Worm (Caenorhabditis elegans) whole organism, young adult: ENCODE data around the gene saeg-1.

Source experiments
- B0019.2 ChIP-seq: fragments of 200-800 bp; sonication (Bioruptor generic); conservative IDR thresholded peaks from 2 replicates; pipeline ENCODE4 v1.3.6; 2022; ENCODE audit warnings: missing genetic modification reagents, missing genetic modification characterization, missing compliant biosample characterization
- B0261.1 ChIP-seq: sonication (generic microtip); optimal IDR thresholded peaks from 2 replicates; lab custom pipeline; 2016; ENCODE audit warnings: mild to moderate bottlenecking, missing genetic modification characterization, moderate library complexity, missing compliant biosample characterization
- B0336.3 ChIP-seq: fragments of 200-800 bp; sonication (Bioruptor generic); IDR thresholded peaks from 2 replicates; pipeline ENCODE4 v1.3.6; 2022; ENCODE audit warnings: missing genetic modification characterization, missing compliant biosample characterization
- D2030.7 ChIP-seq: fragments of 200-800 bp; sonication (Bioruptor generic); IDR thresholded peaks from 2 replicates; pipeline ENCODE4 v1.3.6; 2022; ENCODE audit warnings: missing genetic modification reagents, missing genetic modification characterization, missing compliant biosample characterization
- F33H1.4 ChIP-seq: fragments of 200-800 bp; sonication (Bioruptor generic); IDR thresholded peaks from 2 replicates; pipeline ENCODE4 v1.3.6; 2022; ENCODE audit warnings: missing genetic modification reagents, missing genetic modification characterization, missing compliant biosample characterization
- F52B5.7 ChIP-seq: sonication (generic microtip); optimal IDR thresholded peaks from 2 replicates; lab custom pipeline; 2016; ENCODE audit warnings: mild to moderate bottlenecking, missing genetic modification characterization, missing compliant biosample characterization
- F57C9.4 ChIP-seq: sonication (generic microtip); optimal IDR thresholded peaks from 2 replicates; lab custom pipeline; 2017; ENCODE audit warnings: mild to moderate bottlenecking, missing genetic modification characterization, missing compliant biosample characterization
- K11D2.4 ChIP-seq: fragments of 200-800 bp; sonication (Bioruptor generic); IDR thresholded peaks from 2 replicates; pipeline ENCODE4 v1.3.6; 2022; ENCODE audit warnings: missing genetic modification reagents, missing genetic modification characterization, missing compliant biosample characterization
- K12H6.12 ChIP-seq: fragments of 200-800 bp; sonication (Bioruptor generic); optimal IDR thresholded peaks from 2 replicates; lab custom pipeline; 2018; ENCODE audit warnings: mild to moderate bottlenecking, missing genetic modification characterization, missing compliant biosample characterization
- T07F8.4 ChIP-seq: sonication (generic microtip); optimal IDR thresholded peaks from 2 replicates; lab custom pipeline; 2016; ENCODE audit warnings: mild to moderate bottlenecking, missing genetic modification characterization, moderate library complexity, missing compliant biosample characterization
- T26A5.8 ChIP-seq: sonication (generic microtip); optimal IDR thresholded peaks from 2 replicates; lab custom pipeline; 2016; ENCODE audit warnings: missing genetic modification characterization, missing compliant biosample characterization
- Y53F4B.3 ChIP-seq: fragments of 200-800 bp; sonication (Bioruptor generic); IDR thresholded peaks from 2 replicates; pipeline ENCODE4 v1.3.6; 2022; ENCODE audit warnings: missing genetic modification reagents, missing genetic modification characterization, missing compliant biosample characterization
- Y53G8AR.9 ChIP-seq: fragments of 200-800 bp; sonication (Bioruptor generic); conservative IDR thresholded peaks from 2 replicates; pipeline ENCODE4 v1.3.6; 2022; ENCODE audit warnings: missing genetic modification reagents, missing genetic modification characterization, missing compliant biosample characterization
- Y79H2A.3 ChIP-seq: fragments of 200-800 bp; sonication (Bioruptor generic); conservative IDR thresholded peaks from 2 replicates; pipeline ENCODE4 v1.3.6; 2022; ENCODE audit warnings: missing genetic modification reagents, missing genetic modification characterization, missing compliant biosample characterization
- akir-1 ChIP-seq: fragments of 200-800 bp; sonication (Bioruptor generic); optimal IDR thresholded peaks from 2 replicates; lab custom pipeline; 2018; ENCODE audit warnings: mild to moderate bottlenecking, missing genetic modification characterization, moderate library complexity, missing compliant biosample characterization
- aptf-2 ChIP-seq: fragments of 200-800 bp; sonication (Bioruptor generic); conservative IDR thresholded peaks from 2 replicates; pipeline ENCODE4 v1.3.6; 2022; ENCODE audit warnings: missing genetic modification reagents, missing genetic modification characterization, missing compliant biosample characterization
- attf-6 ChIP-seq: fragments of 200-800 bp; sonication (Bioruptor generic); IDR thresholded peaks from 2 replicates; pipeline ENCODE4 v1.3.6; 2022; ENCODE audit warnings: missing genetic modification reagents, missing genetic modification characterization, missing compliant biosample characterization
- bed-1 ChIP-seq: fragments of 200-800 bp; sonication (Bioruptor generic); IDR thresholded peaks from 2 replicates; pipeline ENCODE4 v1.3.6; 2022; ENCODE audit warnings: missing genetic modification reagents, missing genetic modification characterization, missing compliant biosample characterization
- cebp-1 ChIP-seq, 2 experiments: fragments of 200-800 bp in 1 of 2; sonication (Bioruptor generic) in 1 of 2; sonication (generic microtip) in 1 of 2; IDR thresholded peaks in 1 of 2; optimal IDR thresholded peaks in 1 of 2; 2 replicates each; pipeline versions ENCODE4 v1.3.6 to Lab custom; 2017 to 2022; ENCODE audit warnings: missing compliant biosample characterization in 2 of 2, missing genetic modification characterization in 2 of 2, mild to moderate bottlenecking in 1 of 2, missing genetic modification reagents in 1 of 2, moderate library complexity in 1 of 2
- cebp-2 ChIP-seq: fragments of 200-800 bp; sonication (Bioruptor generic); IDR thresholded peaks from 2 replicates; pipeline ENCODE4 v1.3.6; 2022; ENCODE audit warnings: missing genetic modification characterization, missing compliant biosample characterization
- ceh-27 ChIP-seq: fragments of 200-800 bp; sonication (Bioruptor generic); optimal IDR thresholded peaks from 2 replicates; lab custom pipeline; 2018; ENCODE audit warnings: mild to moderate bottlenecking, missing genetic modification characterization, moderate library complexity, missing compliant biosample characterization
- ceh-79 ChIP-seq: sonication (generic microtip); optimal IDR thresholded peaks from 2 replicates; lab custom pipeline; 2017; ENCODE audit warnings: mild to moderate bottlenecking, missing genetic modification characterization, missing compliant biosample characterization
- dpl-1 ChIP-seq: fragments of 150-350 bp; optimal IDR thresholded peaks from 2 replicates; lab custom pipeline; 2014; ENCODE audit warnings: missing biosample characterization, missing genetic modification reagents, missing genetic modification characterization
- egl-44 ChIP-seq: fragments of 200-800 bp; sonication (Bioruptor generic); IDR thresholded peaks from 2 replicates; pipeline ENCODE4 v1.3.6; 2022; ENCODE audit warnings: missing genetic modification reagents, missing genetic modification characterization, missing compliant biosample characterization
- ets-4 ChIP-seq: fragments of 200-800 bp; sonication (Bioruptor generic); optimal IDR thresholded peaks from 2 replicates; lab custom pipeline; 2018; ENCODE audit warnings: mild to moderate bottlenecking, missing genetic modification characterization, missing compliant biosample characterization
- fkh-3 ChIP-seq: sonication (generic microtip); optimal IDR thresholded peaks from 2 replicates; lab custom pipeline; 2016; ENCODE audit warnings: mild to moderate bottlenecking, missing genetic modification characterization, missing compliant biosample characterization
- hlh-12 ChIP-seq: sonication (generic microtip); optimal IDR thresholded peaks from 2 replicates; lab custom pipeline; 2016; ENCODE audit warnings: missing genetic modification characterization, missing compliant biosample characterization
- hlh-26 ChIP-seq: fragments of 200-800 bp; sonication (Bioruptor generic); conservative IDR thresholded peaks from 2 replicates; pipeline ENCODE4 v1.3.6; 2022; ENCODE audit warnings: missing genetic modification reagents, missing genetic modification characterization, missing compliant biosample characterization
- hrde-1 ChIP-seq: sonication (generic microtip); optimal IDR thresholded peaks from 2 replicates; lab custom pipeline; 2016; ENCODE audit warnings: missing genetic modification characterization, mild to moderate bottlenecking, missing compliant biosample characterization, moderate library complexity, missing genotype, missing genetic modification reagents, borderline replicate concordance
- lsl-1 ChIP-seq: fragments of 200-800 bp; sonication (Bioruptor generic); optimal IDR thresholded peaks from 2 replicates; lab custom pipeline; 2018; ENCODE audit warnings: mild to moderate bottlenecking, missing genetic modification characterization, moderate library complexity, missing compliant biosample characterization
- lsy-27 ChIP-seq: sonication (generic microtip); optimal IDR thresholded peaks from 2 replicates; lab custom pipeline; 2017; ENCODE audit warnings: missing genetic modification characterization, mild to moderate bottlenecking, missing compliant biosample characterization, antibody characterized with exemption, missing genotype, borderline replicate concordance; ENCODE audit not compliant: insufficient read depth
- madf-3 ChIP-seq: fragments of 200-800 bp; sonication (Bioruptor generic); IDR thresholded peaks from 2 replicates; pipeline ENCODE4 v1.3.6; 2022; ENCODE audit warnings: missing genetic modification reagents, missing genetic modification characterization, missing compliant biosample characterization
- mcd-1 ChIP-seq: fragments of 200-800 bp; sonication (Bioruptor generic); IDR thresholded peaks from 2 replicates; pipeline ENCODE4 v1.3.6; 2022; ENCODE audit warnings: missing genetic modification reagents, missing genetic modification characterization, missing compliant biosample characterization
- mxl-1 ChIP-seq: sonication (generic microtip); optimal IDR thresholded peaks from 2 replicates; lab custom pipeline; 2016; ENCODE audit warnings: missing genetic modification characterization, missing compliant biosample characterization
- nfyb-1 ChIP-seq: fragments of 200-800 bp; sonication (Bioruptor generic); IDR thresholded peaks from 2 replicates; pipeline ENCODE4 v1.3.6; 2022; ENCODE audit warnings: missing genetic modification reagents, missing genetic modification characterization, missing compliant biosample characterization
- pbrm-1 ChIP-seq: fragments of 200-800 bp; sonication (Bioruptor generic); IDR thresholded peaks from 2 replicates; pipeline ENCODE4 v1.3.6; 2022; ENCODE audit warnings: missing genetic modification reagents, missing genetic modification characterization, missing compliant biosample characterization
- pha-4 ChIP-seq: fragments of 150-350 bp; sonication (generic microtip); optimal IDR thresholded peaks from 2 replicates; lab custom pipeline; 2014; ENCODE audit warnings: missing biosample characterization, missing genetic modification reagents, missing genetic modification characterization
- rpc-1 ChIP-seq, 2 experiments: fragments of 150-350 bp in 1 of 2; sonication (generic microtip) in 1 of 2; optimal IDR thresholded peaks; 2 replicates each; lab custom pipeline; 2014 to 2018; ENCODE audit warnings: missing biosample characterization in 1 of 2, missing genetic modification characterization in 1 of 2, missing genetic modification reagents in 1 of 2, missing genotype in 1 of 2
- sdz-38 ChIP-seq: sonication (generic microtip); optimal IDR thresholded peaks from 2 replicates; lab custom pipeline; 2016; ENCODE audit warnings: missing genotype, missing genetic modification characterization, missing compliant biosample characterization
- snpc-1.3 ChIP-seq: sonication (generic microtip); optimal IDR thresholded peaks from 2 replicates; lab custom pipeline; 2017; ENCODE audit warnings: missing genetic modification characterization, mild to moderate bottlenecking, missing compliant biosample characterization, antibody characterized with exemption, moderate library complexity, missing genotype, missing genetic modification reagents; ENCODE audit not compliant: insufficient read depth
- somi-1 ChIP-seq: fragments of 200-800 bp; sonication (Bioruptor generic); optimal IDR thresholded peaks from 2 replicates; lab custom pipeline; 2018; ENCODE audit warnings: mild to moderate bottlenecking, missing genetic modification characterization, missing compliant biosample characterization
- sptf-2 ChIP-seq: fragments of 200-800 bp; sonication (Bioruptor generic); optimal IDR thresholded peaks from 2 replicates; lab custom pipeline; 2018; ENCODE audit warnings: mild to moderate bottlenecking, missing genetic modification characterization, missing compliant biosample characterization
- tlf-1 ChIP-seq: fragments of 200-800 bp; sonication (Bioruptor generic); optimal IDR thresholded peaks from 2 replicates; lab custom pipeline; 2018; ENCODE audit warnings: mild to moderate bottlenecking, missing genetic modification characterization, missing compliant biosample characterization
- unc-130 ChIP-seq: sonication (generic microtip); optimal IDR thresholded peaks from 2 replicates; lab custom pipeline; 2016; ENCODE audit warnings: missing genetic modification reagents, missing genetic modification characterization, missing compliant biosample characterization
- unc-62 ChIP-seq: fragments of 150-350 bp; optimal IDR thresholded peaks from 2 replicates; lab custom pipeline; 2014; ENCODE audit warnings: missing biosample characterization, missing genetic modification reagents, missing genetic modification characterization
- zfh-2 ChIP-seq: fragments of 200-800 bp; sonication (Bioruptor generic); conservative IDR thresholded peaks from 2 replicates; pipeline ENCODE4 v1.3.6; 2022; ENCODE audit warnings: missing genetic modification reagents, missing genetic modification characterization, missing compliant biosample characterization
- ztf-22 ChIP-seq: fragments of 200-800 bp; sonication (Bioruptor generic); optimal IDR thresholded peaks from 2 replicates; lab custom pipeline; 2018; ENCODE audit warnings: mild to moderate bottlenecking, missing genetic modification characterization, moderate library complexity, missing compliant biosample characterization

Gene saeg-1

DNA sequence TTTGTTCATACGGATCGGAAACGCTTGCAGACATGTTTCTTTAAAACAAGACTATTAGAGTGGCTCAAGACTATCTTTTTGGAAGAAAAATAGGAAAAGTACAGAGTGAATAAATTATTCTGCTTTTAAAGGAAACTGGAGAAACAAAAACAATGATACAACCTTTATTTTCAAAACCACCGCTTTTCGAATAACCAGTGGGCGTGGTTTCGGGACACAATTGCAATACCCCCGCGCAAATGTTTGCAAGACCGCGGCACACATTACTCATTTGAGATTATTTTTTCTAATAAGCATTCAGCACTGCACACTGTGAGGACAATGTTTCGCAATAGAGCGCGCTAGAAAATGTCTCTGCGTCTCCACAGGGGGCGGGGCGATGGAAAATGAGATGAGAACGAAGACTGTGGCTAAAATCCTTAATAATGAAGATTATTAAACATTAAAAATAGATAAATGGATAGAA lies 57.6 kb downstream of the saeg-1 start, which contains the start of gene plrg-1 (continued):
- TF ChIP-seq Y53F4B.3 (GFP tag; lab: Robert Waterston, UW) (0 out of 2 replicates have a peak, but pooled peaks have one; percentile 48), sdz-38 (no peak), somi-1 (peak; percentile 27), unc-130 (GFP tag; lab: Kevin White, UChicago) (peak; percentile 58), T07F8.4 (tag; lab: Kevin White, UChicago) (peak; percentile 62), ceh-79 (no peak), cebp-1 (GFP tag; IDR thresholded peaks at IDR 0.05; lab: Robert Waterston, UW) (peak; percentile 99), cebp-1 (tag; optimal IDR thresholded peaks at IDR 0.05; lab: Kevin White, UChicago) (peak; percentile 99), F33H1.4 (GFP tag; lab: Robert Waterston, UW) (peak; percentile 55), B0336.3 (GFP tag; lab: Robert Waterston, UW) (peak; percentile 84), K12H6.12 (peak; percentile 45), dpl-1 (GFP tag; lab: Kevin White, UChicago) (peak; percentile 74), pha-4 (tag; lab: Kevin White, UChicago) (no peak), fkh-3 (tag; lab: Kevin White, UChicago) (no peak), pbrm-1 (peak; percentile 94), Y79H2A.3 (GFP tag; lab: Robert Waterston, UW) (0 out of 2 replicates have a peak, but pooled peaks have one; percentile 74), attf-6 (GFP tag; lab: Robert Waterston, UW) (peak; percentile 68; the same call in 1 of the 2 replicates), rpc-1 (optimal IDR thresholded peaks at IDR 0.05; lab: Kevin White, UChicago) (peak; percentile 47), rpc-1 (tag; optimal IDR thresholded peaks at IDR 0.05; lab: Kevin White, UChicago) (no peak), F57C9.4 (tag; lab: Kevin White, UChicago) (no peak), zfh-2 (GFP tag; lab: Robert Waterston, UW) (peak; percentile 69), bed-1 (no peak), unc-62 (GFP tag; lab: Kevin White, UChicago) (no peak), lsl-1 (GFP tag; lab: Kevin White, UChicago) (peak; percentile 74), hlh-12 (tag; lab: Kevin White, UChicago) (no peak), T26A5.8 (tag; lab: Kevin White, UChicago) (no peak), hlh-26 (GFP tag; lab: Robert Waterston, UW) (no peak), mxl-1 (tag; lab: Kevin White, UChicago) (no peak), ceh-27 (GFP tag; lab: Kevin White, UChicago) (peak; percentile 92), cebp-2 (0 out of 2 replicates have a peak, but pooled peaks have one; percentile 74), D2030.7 (GFP tag; lab: Robert Waterston, UW) (peak; percentile 94), egl-44 (GFP tag; lab: Robert Waterston, UW) (peak; percentile 95), ets-4 (peak; percentile 66), lsy-27 (tag; lab: Kevin White, UChicago) (peak; percentile 57), snpc-1.3 (tag; lab: Kevin White, UChicago) (peak; percentile 82), mcd-1 (GFP tag; lab: Robert Waterston, UW) (peak; percentile 90), F52B5.7 (tag; lab: Kevin White, UChicago) (peak; percentile 58), sptf-2 (GFP tag; lab: Kevin White, UChicago) (no peak), Y53G8AR.9 (GFP tag; lab: Robert Waterston, UW) (peak; percentile 85), madf-3 (GFP tag; lab: Robert Waterston, UW) (peak; percentile 89), tlf-1 (GFP tag; lab: Kevin White, UChicago) (peak; percentile 85), akir-1 (no peak), nfyb-1 (peak; percentile 92), ztf-22 (GFP tag; lab: Kevin White, UChicago) (no peak), B0261.1 (tag; lab: Kevin White, UChicago) (no peak), hrde-1 (tag; lab: Kevin White, UChicago) (peak; percentile 28), K11D2.4 (GFP tag; lab: Robert Waterston, UW) (peak; percentile 76), B0019.2 (GFP tag; lab: Robert Waterston, UW) (peak; percentile 73), aptf-2 (GFP tag; lab: Robert Waterston, UW) (no peak; the same call in 1 of the 2 replicates)
